Fruit fly (Drosophila melanogaster): ENCODE data around the gene CG3961.

Gene CG3961

dm6 chr3L:18846272-18846741, 44.0 kb downstream of the CG3961 start:
- TF ChIP-seq noc (tag; optimal IDR thresholded peaks at IDR 0.05): no peak

- no peak for TF ChIP-seq noc (tag; optimal IDR thresholded peaks at IDR 0.05)
Measured at dm6 chr3L:18846233-18846271, 44.2 kb downstream of the CG3961 start, which contains the start of gene Indy. Gene Indy (minus strand): TSS chr3L:18846267.

DNA sequence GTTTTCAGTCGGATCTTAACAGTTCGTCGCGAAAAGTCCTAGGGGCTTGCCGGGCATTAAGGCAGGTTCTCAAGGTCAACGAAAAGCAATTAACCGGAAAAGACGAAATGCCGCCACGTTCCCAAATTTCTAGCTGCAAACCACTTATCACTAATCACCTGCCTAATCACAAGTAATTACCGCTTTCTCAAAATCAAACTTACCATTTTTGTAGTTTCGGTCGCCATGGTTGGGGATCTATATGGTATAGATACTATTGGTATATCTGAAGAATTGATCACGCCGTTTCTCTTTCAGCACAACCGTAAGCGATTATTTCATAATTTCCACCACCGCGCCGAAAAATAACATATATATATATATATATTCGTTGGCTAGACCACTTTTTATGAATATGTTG, 44.5 kb downstream of the CG3961 start:
- no peak for TF ChIP-seq noc (tag; optimal IDR thresholded peaks at IDR 0.05)

DNA sequence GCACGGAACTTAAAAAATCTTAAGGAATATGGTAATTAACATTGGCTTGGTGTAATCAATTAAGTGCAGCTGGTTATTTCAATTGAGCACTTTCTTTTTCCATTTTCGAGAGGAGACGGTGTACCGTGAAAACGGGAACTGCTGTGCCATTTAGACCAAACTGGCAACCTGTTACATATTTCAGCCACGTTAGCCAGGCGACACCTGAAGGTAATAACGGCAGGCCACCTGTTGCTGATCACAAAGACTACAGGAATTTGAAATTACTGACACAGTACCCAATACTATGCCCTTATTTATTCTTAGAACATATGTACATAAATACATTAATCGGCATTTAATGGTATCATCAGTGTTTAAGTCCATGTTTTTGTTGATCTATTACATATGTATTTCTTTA, 48.0 kb downstream of the CG3961 start:
- TF ChIP-seq noc (tag; optimal IDR thresholded peaks at IDR 0.05): no peak

- TF ChIP-seq noc (tag; optimal IDR thresholded peaks at IDR 0.05): no peak
Measured at dm6 chr3L:18841269-18841668, 49.0 kb downstream of the CG3961 start.

dm6 chr3L:18840370-18841007, 49.8 kb downstream of the CG3961 start:
- TF ChIP-seq noc (tag; optimal IDR thresholded peaks at IDR 0.05): peak; percentile 26

DNA sequence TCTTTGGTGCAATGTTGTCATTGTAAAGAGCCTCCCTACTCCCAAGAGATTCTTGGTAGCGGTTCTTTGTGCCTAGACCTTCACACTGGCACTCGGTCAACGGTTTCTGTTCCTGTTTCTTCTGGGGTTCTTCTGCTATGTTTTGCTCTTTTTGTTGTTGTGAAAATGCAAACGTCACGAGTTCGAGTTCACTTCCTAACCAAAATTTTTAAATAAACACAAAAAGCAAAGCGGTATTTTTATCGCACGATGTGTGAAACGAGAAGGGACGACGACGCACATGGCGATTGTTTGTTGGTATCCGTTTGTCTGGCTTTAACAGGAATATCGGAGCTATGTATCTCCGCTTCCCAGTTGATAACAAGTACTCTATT, 50.3 kb downstream of the CG3961 start:
- TF ChIP-seq noc (tag; optimal IDR thresholded peaks at IDR 0.05): no peak

- TF ChIP-seq noc (tag; optimal IDR thresholded peaks at IDR 0.05): no peak
Measured at dm6 chr3L:18837707-18838244, 52.5 kb downstream of the CG3961 start.

dm6 chr3L:18836658-18837057, 53.6 kb downstream of the CG3961 start:
- TF ChIP-seq noc (tag; optimal IDR thresholded peaks at IDR 0.05): peak; percentile 34

DNA sequence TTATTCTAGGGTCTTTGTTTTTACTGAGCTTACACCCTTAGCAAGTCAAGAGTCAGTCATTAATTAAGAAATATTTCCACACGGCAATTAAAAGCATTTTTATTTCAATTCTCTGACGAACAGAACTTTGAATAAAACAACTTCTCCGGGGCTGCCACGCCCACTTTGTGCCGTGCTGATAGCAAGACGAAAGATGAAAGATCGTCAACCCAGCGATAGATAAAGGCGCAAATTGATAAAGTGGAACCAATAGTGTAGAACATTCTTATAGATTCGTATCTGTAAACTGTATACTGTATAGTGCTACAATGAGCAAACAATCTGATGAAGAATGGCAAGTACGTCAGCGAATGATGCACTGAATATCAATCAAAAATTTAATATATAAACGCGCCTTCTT, 55.4 kb downstream of the CG3961 start:
- peak; percentile 29 for TF ChIP-seq noc (tag; optimal IDR thresholded peaks at IDR 0.05)

dm6 chr3L:18833234-18833633, 57.0 kb downstream of the CG3961 start:
- TF ChIP-seq noc (tag; optimal IDR thresholded peaks at IDR 0.05): no peak

DNA sequence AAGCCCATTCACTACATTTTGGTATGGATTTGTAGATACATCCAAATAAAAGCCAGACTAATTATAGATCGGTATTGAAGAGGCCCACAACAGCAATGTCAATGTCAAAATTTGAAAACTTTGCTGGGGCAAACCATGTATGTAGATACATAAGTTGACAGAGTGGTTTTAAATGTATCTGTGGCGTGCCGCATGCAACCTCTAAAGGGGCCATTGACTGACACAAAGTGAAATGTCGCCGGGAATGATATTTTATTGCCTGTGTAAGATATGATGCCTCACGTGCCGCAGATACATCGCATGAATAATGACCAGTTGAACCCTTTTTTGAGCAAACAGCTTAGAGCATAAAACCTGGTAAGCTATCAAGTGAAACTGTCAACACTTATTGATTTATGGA, 57.6 kb downstream of the CG3961 start:
- TF ChIP-seq noc (tag; optimal IDR thresholded peaks at IDR 0.05): no peak

DNA sequence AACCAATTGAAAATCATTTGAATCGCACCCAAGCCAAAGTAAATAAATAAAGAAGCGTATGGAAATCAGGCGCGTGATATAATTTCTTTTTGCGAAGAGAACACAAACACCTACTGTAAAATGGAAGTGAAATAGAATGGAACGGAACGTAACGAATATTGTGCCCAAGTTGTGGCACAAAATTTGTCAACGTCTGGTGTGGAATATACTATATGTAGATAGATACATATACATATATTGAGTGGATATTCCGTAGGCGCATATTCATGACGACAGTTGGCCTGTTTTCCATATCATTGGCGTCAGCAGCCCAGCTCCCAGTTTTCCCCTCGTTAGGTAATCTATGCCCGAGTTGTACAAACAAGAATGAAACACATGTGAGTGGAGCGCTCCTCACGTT, 58.1 kb downstream of the CG3961 start:
- no peak for TF ChIP-seq noc (tag; optimal IDR thresholded peaks at IDR 0.05)

dm6 chr3L:18828318-18828717, 62.0 kb downstream of the CG3961 start:
- no peak for TF ChIP-seq noc (tag; optimal IDR thresholded peaks at IDR 0.05)
